Fruit fly (Drosophila melanogaster): ENCODE results near the gene spn-D.
A peak's percentile ranks its signal among the peaks of the same experiment; 100 is the strongest.

The spn-D gene

DNA sequence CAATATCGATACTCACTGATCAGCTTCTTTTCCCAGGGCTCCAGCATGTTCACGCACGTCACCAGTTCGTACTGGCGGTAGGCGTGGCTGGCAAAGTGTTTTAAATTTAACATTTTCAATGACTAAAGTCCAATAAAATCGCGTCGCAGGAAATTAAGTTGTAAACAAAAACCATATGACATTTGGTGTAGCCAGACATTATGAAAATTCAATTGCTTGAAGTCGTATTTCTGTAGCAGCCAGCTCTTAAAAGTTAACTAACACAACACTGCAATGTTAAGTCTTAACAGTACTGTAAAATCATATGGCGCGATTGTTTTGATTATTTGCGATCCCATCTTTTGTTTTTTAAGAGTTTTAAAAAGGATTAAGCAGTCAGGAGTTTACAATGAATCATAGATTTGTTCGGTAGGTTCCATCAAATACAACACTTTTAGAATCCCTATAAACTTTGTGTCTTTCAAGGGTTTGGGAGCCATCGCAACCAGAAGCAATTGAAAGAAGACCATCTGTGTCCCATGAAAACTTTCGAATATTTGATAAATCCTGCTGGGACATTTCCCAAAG lies at the start of gene spn-D, which contains the start of gene CG34293:
Gene spn-D, plus strand, starts transcription at position 301 of the 567 bp plus-strand sequence.
Gene CG34293, minus strand, starts transcription at position 160 of the 567 bp plus-strand sequence.
- no peak for TF ChIP-seq noc (tag; optimal IDR thresholded peaks at IDR 0.05)

DNA sequence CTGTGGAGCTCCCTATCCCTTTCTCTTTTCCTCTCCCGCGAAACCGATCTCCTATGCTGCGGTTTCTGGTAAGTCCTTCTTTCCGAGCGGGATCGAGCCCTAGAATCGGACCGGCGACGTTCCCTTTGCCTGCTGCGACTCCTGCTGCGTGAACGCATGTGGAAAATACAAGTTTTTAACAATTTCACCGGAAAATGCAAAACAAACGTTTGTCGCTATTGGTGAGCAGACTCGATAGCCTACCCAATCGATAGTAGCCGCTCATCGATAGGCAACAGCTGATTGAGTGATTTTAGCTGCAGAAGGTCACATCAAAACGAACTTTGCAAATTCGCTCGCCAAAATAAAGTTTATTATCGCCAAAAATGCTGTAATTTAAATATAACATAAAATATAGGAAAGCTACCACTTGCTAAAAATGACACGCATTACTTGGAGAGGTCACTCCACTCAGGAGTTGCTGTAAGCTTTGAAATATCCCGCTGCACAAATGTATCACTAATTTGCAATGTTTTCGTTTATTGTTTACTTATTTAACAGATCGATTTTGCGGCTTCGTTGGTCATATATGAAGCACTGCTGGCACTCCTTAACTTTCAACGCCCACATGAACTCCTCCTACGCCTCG lies 48.9 kb upstream of the spn-D start, which contains the start of the genes CG6066 and CG5880:
Gene CG6066, minus strand, starts transcription at position 243 of the 628 bp plus-strand sequence.
Gene CG5880, plus strand, starts transcription at position 281 of the 628 bp plus-strand sequence.
- no peak for TF ChIP-seq noc (tag; optimal IDR thresholded peaks at IDR 0.05)

DNA sequence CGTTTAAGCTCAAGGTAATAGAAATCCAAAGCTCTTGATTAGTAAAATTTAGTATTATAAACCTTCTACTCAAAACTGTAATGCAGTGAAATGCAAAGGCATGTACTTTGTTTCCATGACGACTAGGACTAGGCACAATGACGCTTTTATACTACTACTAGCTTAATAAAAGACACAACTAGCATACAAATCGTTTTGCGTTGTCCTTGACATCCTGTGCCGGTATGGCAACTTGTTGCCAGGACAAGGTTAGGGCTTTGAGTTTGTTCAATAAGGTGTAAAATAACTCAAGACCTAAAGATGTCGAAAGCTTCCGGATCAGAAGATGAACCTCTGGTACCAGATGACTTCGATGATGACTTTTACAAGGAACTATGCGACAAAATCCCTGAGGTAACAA lies 47.2 kb upstream of the spn-D start, which contains the start of gene CG5882:
Gene CG5882, plus strand, starts transcription at position 301 of the 400 bp plus-strand sequence.
- no peak for TF ChIP-seq noc (tag; optimal IDR thresholded peaks at IDR 0.05)

DNA sequence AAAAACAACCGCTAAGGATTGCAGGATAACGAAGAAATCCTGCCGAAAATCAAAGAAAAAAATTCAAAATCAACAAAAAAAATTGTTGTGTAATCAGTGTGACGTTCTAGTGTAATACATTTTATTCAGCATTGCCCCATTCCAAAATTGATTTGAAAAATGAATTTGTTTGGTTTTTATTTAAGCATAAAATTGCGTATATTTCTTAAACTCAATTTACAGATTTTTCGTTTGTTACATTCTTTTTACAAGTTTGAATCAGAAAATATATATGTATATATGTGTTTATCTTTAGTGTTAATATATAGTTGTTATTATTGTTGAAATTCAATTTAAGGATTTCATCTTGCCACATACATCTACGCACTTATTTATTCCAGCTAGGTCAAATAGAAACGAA lies 40.9 kb upstream of the spn-D start, which contains the start of gene CG6059:
Gene CG6059, minus strand, starts transcription at position 101 of the 400 bp plus-strand sequence.
- TF ChIP-seq noc (tag; optimal IDR thresholded peaks at IDR 0.05): no peak

DNA sequence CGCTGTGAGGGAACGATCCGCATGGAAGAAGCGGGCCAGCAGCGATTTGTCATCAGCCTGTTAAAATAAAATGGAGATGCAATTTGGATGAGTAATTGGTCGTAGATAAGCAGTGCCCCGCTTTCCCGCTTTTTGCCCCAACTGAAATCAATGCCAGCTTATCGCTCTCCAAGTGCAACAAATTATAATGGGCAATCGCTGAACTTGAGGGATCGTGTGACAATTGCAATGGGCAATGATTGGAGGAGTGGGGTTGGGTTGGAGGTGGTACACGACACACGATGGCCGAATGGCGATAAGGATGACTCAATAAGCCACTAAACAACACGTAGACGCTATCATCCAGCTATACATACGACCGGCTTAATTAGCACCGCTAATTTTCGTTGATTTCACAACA lies 36.8 kb upstream of the spn-D start:
- TF ChIP-seq noc (tag; optimal IDR thresholded peaks at IDR 0.05): no peak

DNA sequence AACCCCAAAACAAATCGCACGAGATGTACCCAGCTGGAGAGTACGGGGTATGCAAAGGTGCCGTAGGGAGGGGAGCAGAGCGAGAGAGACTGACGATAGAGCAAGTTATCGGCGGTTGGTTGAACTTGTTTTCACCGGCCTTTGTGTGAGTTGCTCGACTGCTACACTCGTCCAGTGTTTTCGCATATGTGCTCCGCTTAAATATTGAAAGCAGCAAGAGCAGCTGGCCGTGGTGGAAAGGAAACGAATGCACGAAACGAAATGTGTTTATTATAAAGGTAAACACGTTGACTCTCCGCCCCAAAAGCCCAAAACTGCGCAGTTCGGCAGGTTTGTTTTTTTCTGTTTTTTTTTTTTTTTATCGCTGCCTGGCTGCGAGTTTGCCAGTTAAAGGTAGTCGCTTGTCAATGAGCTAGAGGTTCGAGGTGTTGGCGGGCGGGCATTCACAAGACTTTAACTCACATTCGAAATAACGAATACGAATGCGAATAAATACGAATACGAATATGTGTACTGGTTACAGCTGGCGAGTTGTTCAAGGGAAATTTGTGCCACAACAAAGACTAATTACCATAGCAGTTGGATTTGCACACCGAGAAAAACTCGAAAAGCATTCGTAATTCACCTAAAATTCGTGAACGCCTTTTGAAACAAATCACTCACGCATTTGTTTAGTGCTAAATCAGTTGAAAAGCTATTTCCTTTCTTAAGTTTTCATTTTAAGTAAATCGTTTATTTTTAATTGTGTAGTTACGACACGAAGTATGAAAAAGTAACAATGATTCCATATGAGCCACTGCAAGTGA lies 35.7 kb upstream of the spn-D start:
- no peak for TF ChIP-seq noc (tag; optimal IDR thresholded peaks at IDR 0.05)

DNA sequence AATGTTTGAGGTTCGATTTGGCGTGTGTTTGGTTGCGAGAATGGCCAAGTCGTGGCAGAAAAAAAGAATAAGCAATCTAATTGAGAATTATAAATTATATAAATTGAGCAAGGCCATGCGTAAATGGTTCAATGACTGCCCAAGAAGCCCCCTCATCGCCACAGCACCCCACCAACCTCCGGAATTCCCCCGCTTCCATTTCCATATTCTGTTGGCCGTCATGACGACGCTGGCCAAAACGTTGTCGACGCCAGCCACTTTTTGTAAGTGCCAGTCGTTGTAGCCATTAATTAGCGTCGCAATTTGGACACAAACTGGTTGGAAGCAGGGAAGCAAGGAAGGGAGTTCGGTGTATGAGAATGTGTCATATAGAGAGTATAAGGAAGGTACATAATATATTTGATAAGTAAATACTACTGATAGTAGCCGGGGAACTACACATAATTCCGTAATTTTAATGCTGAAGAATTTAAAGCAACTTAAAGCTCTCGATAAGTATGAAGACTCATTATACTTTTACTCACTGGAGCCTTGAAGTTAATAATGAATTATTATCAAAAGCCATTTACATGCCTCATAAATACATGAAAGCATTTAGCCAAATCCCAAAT lies 34.9 kb upstream of the spn-D start:
- TF ChIP-seq noc (tag; optimal IDR thresholded peaks at IDR 0.05): no peak

DNA sequence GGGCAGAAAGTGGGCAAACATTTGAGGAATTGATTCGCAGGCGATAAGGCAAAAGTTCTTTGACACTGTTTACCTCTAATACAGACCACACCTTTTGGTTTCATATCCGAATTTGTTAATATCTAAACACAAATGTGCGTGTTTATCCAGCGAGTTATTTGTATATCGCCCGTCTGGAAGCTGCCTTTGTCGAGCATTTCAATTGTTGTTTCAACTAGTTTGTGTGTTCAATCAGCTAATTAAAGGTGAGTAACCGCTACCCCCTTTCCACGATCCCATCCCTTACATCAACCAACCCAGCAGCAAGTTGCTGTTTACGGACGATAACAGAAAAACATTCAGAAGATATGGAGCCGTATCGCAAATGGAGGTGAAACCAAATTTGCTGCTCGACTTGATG lies 34.1 kb upstream of the spn-D start:
- TF ChIP-seq noc (tag; optimal IDR thresholded peaks at IDR 0.05): peak; percentile 62

DNA sequence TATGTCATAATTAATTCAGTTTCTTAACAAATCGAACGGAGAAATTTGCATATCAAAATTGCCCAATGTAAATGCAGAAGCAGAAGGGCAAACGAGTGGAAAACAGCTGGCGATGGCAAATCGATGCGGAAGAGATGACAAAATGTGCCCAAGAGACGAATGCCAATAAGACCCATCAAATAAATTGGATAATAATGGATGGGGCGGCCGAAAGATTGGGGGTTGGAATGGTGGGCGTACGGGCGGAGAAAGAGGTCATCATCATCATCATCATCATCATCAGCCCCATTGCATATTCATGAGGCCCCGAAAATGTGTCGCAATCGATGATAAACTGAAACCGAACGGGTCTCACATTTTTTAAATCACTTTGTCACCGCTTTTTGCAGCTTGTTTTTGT lies 31.5 kb upstream of the spn-D start:
- no peak for TF ChIP-seq noc (tag; optimal IDR thresholded peaks at IDR 0.05)

DNA sequence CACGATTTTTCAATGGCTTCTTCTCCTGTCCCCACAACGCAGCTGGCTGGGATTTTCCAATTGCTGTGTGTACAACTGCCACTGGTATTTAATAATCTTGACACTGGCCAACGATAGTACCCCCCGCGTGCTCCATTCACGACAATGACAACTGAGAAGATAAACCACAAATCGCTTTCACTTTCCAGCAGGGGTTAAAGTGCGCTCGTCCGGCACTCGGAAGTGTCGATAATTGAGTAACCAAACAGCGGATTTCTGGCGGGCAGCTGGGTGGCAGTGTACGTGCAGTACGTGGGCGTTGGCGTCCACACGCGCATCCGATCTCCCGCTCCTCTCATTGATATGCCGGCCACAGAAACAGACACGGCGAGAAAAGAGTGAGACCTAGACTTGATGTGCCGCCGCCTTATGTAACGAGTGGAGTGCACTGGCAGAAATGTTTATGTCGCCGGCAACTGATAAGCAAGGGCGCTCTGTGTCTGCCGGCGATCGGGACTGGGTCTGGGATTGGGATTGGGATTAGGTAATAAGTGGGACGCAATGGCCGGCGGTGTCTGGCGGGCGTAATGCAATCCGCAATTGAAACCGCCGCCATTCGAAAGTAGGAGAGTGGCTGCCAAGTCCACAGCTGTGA lies 30.7 kb upstream of the spn-D start:
- TF ChIP-seq noc (tag; optimal IDR thresholded peaks at IDR 0.05): no peak

DNA sequence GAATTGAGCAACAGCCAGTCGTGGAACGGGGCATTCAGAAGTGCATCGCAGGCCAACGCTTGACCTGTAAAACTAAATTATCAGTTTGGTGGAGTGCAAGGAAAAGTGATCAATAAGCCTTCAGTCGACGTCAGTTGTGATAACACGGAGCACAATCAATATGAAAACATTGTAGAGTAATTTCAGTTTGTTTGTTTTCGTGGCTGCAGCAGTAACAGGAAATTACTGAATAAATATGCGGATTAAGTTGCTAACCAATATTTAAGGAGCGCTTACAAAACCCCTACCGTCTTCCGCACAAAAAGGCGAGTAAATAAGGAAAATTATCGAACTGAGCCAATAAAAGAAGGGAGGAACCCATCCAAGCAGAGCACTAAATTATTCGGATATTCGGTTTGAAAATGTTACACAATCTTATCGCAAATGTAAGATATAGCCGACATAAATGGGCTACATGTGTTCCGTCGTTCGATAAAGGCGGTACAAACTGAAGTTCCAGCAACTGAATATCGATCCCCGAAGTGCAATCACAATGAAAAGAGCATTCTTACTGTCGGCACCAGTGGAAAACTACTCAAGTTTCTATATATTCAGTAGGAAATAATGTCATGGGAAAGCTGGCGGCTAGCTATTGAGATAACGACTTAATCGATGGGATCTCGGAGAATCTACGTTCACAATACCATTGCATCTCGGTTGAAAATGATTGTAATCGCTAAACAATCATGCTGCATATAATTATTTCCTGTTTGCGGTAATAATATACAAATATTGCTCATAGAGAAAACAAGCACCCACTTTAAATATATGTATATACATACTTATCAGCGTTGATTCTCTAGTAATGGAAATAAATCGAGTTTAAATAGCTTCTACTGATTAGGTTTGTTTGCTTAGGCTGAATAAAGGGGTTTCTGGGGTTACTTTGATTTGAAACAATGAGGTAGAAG lies 29.5 kb upstream of the spn-D start:
- TF ChIP-seq noc (tag; optimal IDR thresholded peaks at IDR 0.05): no peak

DNA sequence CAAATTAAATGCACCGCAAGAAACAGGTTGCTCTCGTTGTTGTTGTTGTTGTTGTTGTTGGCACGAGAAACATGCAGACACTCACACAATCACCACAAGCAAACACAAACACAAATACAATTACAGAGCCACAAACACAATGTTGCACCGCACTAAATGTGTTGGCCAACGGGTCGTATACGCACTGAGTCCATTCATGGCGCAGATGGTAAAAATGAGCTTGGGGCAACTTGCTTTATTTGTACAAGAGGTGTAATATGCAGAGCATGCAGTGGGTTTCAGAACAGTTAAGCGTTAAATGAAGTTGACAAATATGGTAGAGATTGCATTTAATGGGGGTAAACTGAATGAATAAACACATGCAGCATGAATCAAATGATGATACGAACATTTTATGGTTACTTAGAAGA lies 27.6 kb upstream of the spn-D start:
- TF ChIP-seq noc (tag; optimal IDR thresholded peaks at IDR 0.05): no peak

DNA sequence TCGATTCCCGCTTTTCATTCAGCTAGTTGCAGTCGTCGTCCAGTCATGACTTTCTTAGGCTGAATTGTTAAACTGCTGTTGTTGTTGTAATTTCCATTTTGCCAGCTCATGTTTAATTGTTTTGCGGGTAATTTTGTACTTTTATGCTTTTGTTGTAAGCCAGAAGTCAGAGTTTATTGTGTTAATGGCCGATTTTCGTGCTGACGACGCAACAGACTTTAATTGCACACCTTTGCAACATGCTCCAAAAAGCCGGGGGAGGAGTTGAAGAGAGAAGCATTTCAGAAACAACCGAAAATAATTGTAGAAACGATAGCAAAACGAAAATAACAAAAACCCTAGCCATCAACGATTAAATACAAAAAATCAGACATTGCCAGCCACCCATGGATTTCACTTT lies 26.8 kb upstream of the spn-D start:
- no peak for TF ChIP-seq noc (tag; optimal IDR thresholded peaks at IDR 0.05)

DNA sequence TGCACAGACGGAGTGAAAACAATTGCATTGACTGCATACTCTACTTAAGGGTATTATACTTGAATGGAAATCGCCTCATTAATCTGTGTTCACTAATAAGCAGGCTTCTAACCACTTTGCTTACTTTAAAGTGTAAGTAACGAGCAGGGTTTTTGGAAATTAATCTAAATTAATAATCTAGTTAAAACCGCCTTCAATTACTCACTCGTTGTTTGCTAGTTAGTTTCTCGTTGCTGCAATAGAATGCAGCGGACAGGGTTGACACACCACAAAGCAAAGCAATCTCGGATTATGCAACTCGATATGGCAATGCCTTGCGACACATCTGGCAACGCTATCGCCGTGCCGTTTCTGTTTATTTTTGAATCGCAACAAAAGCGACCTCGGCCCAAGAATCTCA lies 25.6 kb upstream of the spn-D start:
- no peak for TF ChIP-seq noc (tag; optimal IDR thresholded peaks at IDR 0.05)
